Worm (Caenorhabditis elegans) whole organism, L3 larva: ENCODE data around the gene F16F9.4.

Experiments
- ama-1 ChIP-seq: fragments of 150-350 bp; optimal IDR thresholded peaks from 2 replicates; lab custom pipeline; 2018
- ceh-16 ChIP-seq: sonication (generic microtip); optimal IDR thresholded peaks from 2 replicates; lab custom pipeline; 2017; ENCODE audit warnings: missing biosample characterization, missing genetic modification characterization
- ceh-9 ChIP-seq: sonication (generic microtip); optimal IDR thresholded peaks from 2 replicates; lab custom pipeline; 2018; ENCODE audit warnings: missing biosample characterization, missing genetic modification characterization
- lin-39 ChIP-seq: fragments of 150-350 bp; optimal IDR thresholded peaks from 2 replicates; lab custom pipeline; 2018; ENCODE audit warnings: missing biosample characterization, missing genetic modification reagents, missing genetic modification characterization
- tbx-2 ChIP-seq: sonication (generic microtip); optimal IDR thresholded peaks from 2 replicates; lab custom pipeline; 2016; ENCODE audit warnings: mild to moderate bottlenecking, missing genetic modification characterization, missing compliant biosample characterization
- unc-62 ChIP-seq: fragments of 150-350 bp; sonication (generic microtip); optimal IDR thresholded peaks from 4 replicates; lab custom pipeline; 2014; ENCODE audit warnings: missing biosample characterization, missing genetic modification reagents, missing genetic modification characterization

ce11 chrX:8423199-8423598, 40.0 kb downstream of the F16F9.4 start:
- TF ChIP-seq ceh-9 (tag; lab: Kevin White, UChicago) (no peak), tbx-2 (tag; lab: Kevin White, UChicago) (no peak), ama-1 (no peak), unc-62 (GFP tag; lab: Kevin White, UChicago) (no peak), ceh-16 (tag; lab: Kevin White, UChicago) (no peak), lin-39 (tag; lab: Kevin White, UChicago) (no peak)
